Worm (Caenorhabditis elegans) whole organism, L2 larva: ENCODE data around the gene C29F7.10.

Experiments
- C34F6.9 ChIP-seq: fragments of 150-350 bp; optimal IDR thresholded peaks from 2 replicates; lab custom pipeline; 2014; ENCODE audit warnings: missing biosample characterization, missing genetic modification characterization
- F13H6.1 ChIP-seq: sonication (generic microtip); optimal IDR thresholded peaks from 2 replicates; lab custom pipeline; 2016; ENCODE audit warnings: missing genetic modification characterization, missing compliant biosample characterization
- R02D3.7 ChIP-seq: fragments of 150-350 bp; optimal IDR thresholded peaks from 2 replicates; lab custom pipeline; 2014; ENCODE audit warnings: missing biosample characterization, missing genetic modification characterization
- Y55F3AM.14 ChIP-seq: fragments of 200-800 bp; sonication (Bioruptor generic); optimal IDR thresholded peaks from 2 replicates; lab custom pipeline; 2018; ENCODE audit warnings: mild to moderate bottlenecking, missing genetic modification characterization, missing compliant biosample characterization
- ZK546.5 ChIP-seq: sonication (generic microtip); optimal IDR thresholded peaks from 2 replicates; lab custom pipeline; 2017; ENCODE audit warnings: missing biosample characterization, missing genetic modification characterization
- alr-1 ChIP-seq: fragments of 150-350 bp; optimal IDR thresholded peaks from 2 replicates; lab custom pipeline; 2014; ENCODE audit warnings: missing biosample characterization, missing genetic modification characterization
- aly-2 ChIP-seq: fragments of 150-350 bp; optimal IDR thresholded peaks from 2 replicates; lab custom pipeline; 2014; ENCODE audit warnings: missing biosample characterization, missing genetic modification characterization
- ama-1 ChIP-seq: fragments of 150-350 bp; optimal IDR thresholded peaks from 2 replicates; lab custom pipeline; 2018; ENCODE audit warnings: inconsistent platforms
- blmp-1 ChIP-seq: sonication (generic microtip); optimal IDR thresholded peaks from 2 replicates; lab custom pipeline; 2017; ENCODE audit warnings: missing genetic modification characterization, mild to moderate bottlenecking, missing compliant biosample characterization, antibody characterized with exemption, moderate library complexity; ENCODE audit not compliant: insufficient read depth
- ceh-16 ChIP-seq: fragments of 150-350 bp; optimal IDR thresholded peaks from 2 replicates; lab custom pipeline; 2014; ENCODE audit warnings: missing biosample characterization, missing genetic modification characterization
- ceh-82 ChIP-seq: fragments of 150-350 bp; optimal IDR thresholded peaks from 2 replicates; lab custom pipeline; 2014; ENCODE audit warnings: missing biosample characterization, missing genetic modification characterization
- crh-2 ChIP-seq: sonication (generic microtip); optimal IDR thresholded peaks from 2 replicates; lab custom pipeline; 2017; ENCODE audit warnings: missing biosample characterization, missing genetic modification characterization
- dmd-4 ChIP-seq: sonication (generic microtip); optimal IDR thresholded peaks from 2 replicates; lab custom pipeline; 2017; ENCODE audit warnings: missing biosample characterization, missing genetic modification characterization
- egl-27 ChIP-seq: sonication (generic microtip); optimal IDR thresholded peaks from 3 replicates; lab custom pipeline; 2017; ENCODE audit warnings: missing biosample characterization, missing genetic modification reagents, missing genetic modification characterization
- elt-1 ChIP-seq: fragments of 150-350 bp; optimal IDR thresholded peaks from 2 replicates; lab custom pipeline; 2014; ENCODE audit warnings: missing biosample characterization, missing genetic modification characterization
- elt-3 ChIP-seq: sonication (generic microtip); optimal IDR thresholded peaks from 2 replicates; lab custom pipeline; 2017; ENCODE audit warnings: missing biosample characterization, missing genetic modification characterization
- fos-1 ChIP-seq: fragments of 150-350 bp; optimal IDR thresholded peaks from 2 replicates; lab custom pipeline; 2014; ENCODE audit warnings: missing biosample characterization, missing genetic modification characterization
- gmeb-1 ChIP-seq: fragments of 150-350 bp; optimal IDR thresholded peaks from 2 replicates; lab custom pipeline; 2014; ENCODE audit warnings: missing biosample characterization, missing genetic modification characterization
- lin-11 ChIP-seq: fragments of 150-350 bp; sonication (generic microtip); optimal IDR thresholded peaks from 2 replicates; lab custom pipeline; 2014; ENCODE audit warnings: missing biosample characterization, missing genetic modification characterization, inconsistent platforms, mixed read lengths
- lin-13 ChIP-seq: fragments of 150-350 bp; optimal IDR thresholded peaks from 2 replicates; lab custom pipeline; 2014; ENCODE audit warnings: missing biosample characterization, missing genetic modification reagents, missing genetic modification characterization
- lin-39 ChIP-seq: fragments of 150-350 bp; optimal IDR thresholded peaks from 2 replicates; lab custom pipeline; 2014; ENCODE audit warnings: missing biosample characterization, missing genetic modification reagents, missing genetic modification characterization
- lsy-2 ChIP-seq, 2 experiments: fragments of 150-350 bp in 1 of 2; sonication (generic microtip) in 1 of 2; optimal IDR thresholded peaks; 2 replicates each; lab custom pipeline; 2014 to 2017; ENCODE audit warnings: missing biosample characterization in 2 of 2, missing genetic modification characterization in 2 of 2
- mab-5 ChIP-seq: fragments of 150-350 bp; optimal IDR thresholded peaks from 2 replicates; lab custom pipeline; 2014; ENCODE audit warnings: missing biosample characterization, missing genetic modification characterization
- mbf-1 ChIP-seq: sonication (generic microtip); optimal IDR thresholded peaks from 2 replicates; lab custom pipeline; 2017; ENCODE audit warnings: missing biosample characterization, missing genetic modification characterization
- mdl-1 ChIP-seq, 2 experiments: fragments of 150-350 bp in 1 of 2; sonication (generic microtip) in 1 of 2; optimal IDR thresholded peaks; 2 replicates each; lab custom pipeline; 2017; ENCODE audit warnings: missing biosample characterization in 2 of 2, missing genetic modification characterization in 2 of 2
- nhr-10 ChIP-seq: sonication (generic microtip); optimal IDR thresholded peaks from 2 replicates; lab custom pipeline; 2017; ENCODE audit warnings: missing biosample characterization, missing genetic modification characterization
- nhr-11 ChIP-seq: fragments of 150-350 bp; optimal IDR thresholded peaks from 2 replicates; lab custom pipeline; 2014; ENCODE audit warnings: missing biosample characterization, missing genetic modification characterization
- nhr-12 ChIP-seq: fragments of 150-350 bp; optimal IDR thresholded peaks from 2 replicates; lab custom pipeline; 2014; ENCODE audit warnings: missing biosample characterization, missing genetic modification characterization
- nhr-129 ChIP-seq: fragments of 150-350 bp; optimal IDR thresholded peaks from 2 replicates; lab custom pipeline; 2014; ENCODE audit warnings: missing biosample characterization, missing genetic modification characterization
- nhr-21 ChIP-seq: fragments of 150-350 bp; optimal IDR thresholded peaks from 2 replicates; lab custom pipeline; 2014; ENCODE audit warnings: missing biosample characterization, missing genetic modification characterization
- nhr-23 ChIP-seq: fragments of 150-350 bp; optimal IDR thresholded peaks from 2 replicates; lab custom pipeline; 2014; ENCODE audit warnings: missing biosample characterization, missing genetic modification reagents, missing genetic modification characterization
- nhr-237 ChIP-seq: fragments of 150-350 bp; optimal IDR thresholded peaks from 2 replicates; lab custom pipeline; 2014; ENCODE audit warnings: missing biosample characterization, missing genetic modification characterization
- nhr-25 ChIP-seq: fragments of 150-350 bp; sonication (generic microtip); optimal IDR thresholded peaks from 3 replicates; lab custom pipeline; 2014; ENCODE audit warnings: missing biosample characterization, missing genetic modification characterization
- nhr-6 ChIP-seq: fragments of 150-350 bp; optimal IDR thresholded peaks from 2 replicates; lab custom pipeline; 2014; ENCODE audit warnings: missing biosample characterization, missing genetic modification characterization
- nhr-77 ChIP-seq: fragments of 150-350 bp; optimal IDR thresholded peaks from 2 replicates; lab custom pipeline; 2014; ENCODE audit warnings: missing biosample characterization, missing genetic modification characterization
- peb-1 ChIP-seq: fragments of 150-350 bp; optimal IDR thresholded peaks from 2 replicates; lab custom pipeline; 2014; ENCODE audit warnings: missing biosample characterization, missing genetic modification characterization
- sem-4 ChIP-seq: fragments of 150-350 bp; optimal IDR thresholded peaks from 2 replicates; lab custom pipeline; 2014; ENCODE audit warnings: missing biosample characterization, missing genetic modification reagents, missing genetic modification characterization
- skn-1 ChIP-seq: sonication (generic microtip); optimal IDR thresholded peaks from 2 replicates; lab custom pipeline; 2017; ENCODE audit warnings: missing biosample characterization, missing genetic modification characterization
- sma-3 ChIP-seq: sonication (generic microtip); optimal IDR thresholded peaks from 2 replicates; lab custom pipeline; 2016; ENCODE audit warnings: missing genetic modification reagents, missing genetic modification characterization, missing compliant biosample characterization
- sma-9 ChIP-seq, 2 experiments: fragments of 150-350 bp in 1 of 2; sonication (generic microtip) in 1 of 2; optimal IDR thresholded peaks; 2 replicates each; lab custom pipeline; 2014 to 2016; ENCODE audit warnings: missing genetic modification characterization in 2 of 2, mild to moderate bottlenecking in 1 of 2, missing biosample characterization in 1 of 2, missing compliant biosample characterization in 1 of 2, missing genetic modification reagents in 1 of 2, moderate library complexity in 1 of 2
- snpc-4 ChIP-seq: fragments of 150-350 bp; optimal IDR thresholded peaks from 2 replicates; lab custom pipeline; 2014; ENCODE audit warnings: missing biosample characterization, missing genetic modification characterization
- unc-39 ChIP-seq: fragments of 150-350 bp; optimal IDR thresholded peaks from 2 replicates; lab custom pipeline; 2014; ENCODE audit warnings: missing biosample characterization, missing genetic modification characterization
- unc-55 ChIP-seq: fragments of 150-350 bp; sonication (generic microtip); optimal IDR thresholded peaks from 3 replicates; lab custom pipeline; 2014; ENCODE audit warnings: missing biosample characterization, missing genetic modification reagents, missing genetic modification characterization
- unc-62 ChIP-seq: fragments of 150-350 bp; optimal IDR thresholded peaks from 2 replicates; lab custom pipeline; 2014; ENCODE audit warnings: missing biosample characterization, missing genetic modification reagents, missing genetic modification characterization
- zag-1 ChIP-seq: fragments of 150-350 bp; optimal IDR thresholded peaks from 2 replicates; lab custom pipeline; 2014; ENCODE audit warnings: missing biosample characterization, missing genetic modification characterization
- ztf-1 ChIP-seq: fragments of 200-800 bp; sonication (Bioruptor generic); conservative IDR thresholded peaks from 2 replicates; pipeline ENCODE4 v1.3.6; 2022; ENCODE audit warnings: missing genetic modification characterization, missing compliant biosample characterization
- ztf-11 ChIP-seq: sonication (generic microtip); optimal IDR thresholded peaks from 2 replicates; lab custom pipeline; 2017; ENCODE audit warnings: missing biosample characterization, missing genetic modification characterization
- ztf-4 ChIP-seq: fragments of 150-350 bp; optimal IDR thresholded peaks from 2 replicates; lab custom pipeline; 2014; ENCODE audit warnings: missing biosample characterization, missing genetic modification characterization

C29F7.10 gene

DNA sequence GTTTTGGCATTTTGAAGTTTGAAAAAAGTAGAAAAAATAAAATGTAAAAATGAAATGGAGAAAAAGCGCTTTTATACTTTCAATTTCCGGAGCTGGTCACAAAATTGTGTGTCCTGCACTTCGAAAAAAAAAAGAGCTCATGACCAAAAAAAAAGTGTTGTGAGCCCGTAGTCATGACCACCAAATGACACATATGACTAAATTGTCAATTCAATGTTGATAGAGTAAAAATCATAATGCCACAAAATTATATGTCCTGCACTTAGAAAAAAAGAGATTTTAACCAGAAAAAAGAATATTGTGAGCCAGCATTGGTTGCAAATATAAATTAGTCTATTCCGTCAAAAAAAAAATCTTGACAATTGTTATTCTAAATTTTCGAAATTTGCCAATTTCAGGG is 32.1 kb downstream of the C29F7.10 start, which contains the start of gene F02C12.2:
TSS of gene F02C12.2 (minus strand) at position 101 of the 400 bp plus-strand sequence.
- no peak for TF ChIP-seq mbf-1

- TF ChIP-seq nhr-21 (tag; lab: Kevin White, UChicago) = peak; percentile 90
- TF ChIP-seq blmp-1 (tag; lab: Kevin White, UChicago) = peak; percentile 36
- TF ChIP-seq peb-1 = no peak
- peak; percentile 82 for TF ChIP-seq lin-11 (tag; lab: Kevin White, UChicago)
- no peak for TF ChIP-seq elt-3 (tag; lab: Kevin White, UChicago)
- TF ChIP-seq nhr-25 (tag; lab: Kevin White, UChicago) = peak; percentile 90
- TF ChIP-seq R02D3.7 (tag; lab: Kevin White, UChicago) = peak; percentile 92
- TF ChIP-seq mdl-1 (tag; optimal IDR thresholded peaks at IDR 0.05; lab: Kevin White, UChicago) = peak; percentile 16 to 20
- TF ChIP-seq F13H6.1 (tag; lab: Kevin White, UChicago) = peak; percentile 89
- TF ChIP-seq snpc-4 (tag; lab: Kevin White, UChicago) = peak; percentile 38
- TF ChIP-seq nhr-6 = peak; percentile 80
- TF ChIP-seq ceh-82 (tag; lab: Kevin White, UChicago) = peak; percentile 27
- peak; percentile 33 for TF ChIP-seq nhr-12 (tag; lab: Kevin White, UChicago)
- no peak for TF ChIP-seq ZK546.5
- TF ChIP-seq unc-62 (GFP tag; lab: Kevin White, UChicago) = no peak
- peak; percentile 72 for TF ChIP-seq sem-4
- no peak for TF ChIP-seq elt-1 (tag; lab: Kevin White, UChicago)
- TF ChIP-seq nhr-237 = peak; percentile 10
- TF ChIP-seq nhr-129 (tag; lab: Kevin White, UChicago) = peak; percentile 63
- TF ChIP-seq zag-1 (tag; lab: Kevin White, UChicago) = no peak
- TF ChIP-seq ztf-1 (GFP tag; lab: Robert Waterston, UW) = no peak
- TF ChIP-seq lin-39 (tag; lab: Kevin White, UChicago) = no peak
- TF ChIP-seq skn-1 = no peak
- peak; percentile 89 for TF ChIP-seq unc-55 (GFP tag; lab: Kevin White, UChicago)
- no peak for TF ChIP-seq nhr-23 (tag; lab: Kevin White, UChicago)
- TF ChIP-seq unc-39 (tag; lab: Kevin White, UChicago) = no peak
- peak; percentile 81 for TF ChIP-seq gmeb-1 (tag; lab: Kevin White, UChicago)
- peak; percentile 74 for TF ChIP-seq ztf-4 (tag; lab: Kevin White, UChicago)
- TF ChIP-seq ama-1 (lab: Kevin White, UChicago) = no peak
- TF ChIP-seq ztf-11 = no peak
- TF ChIP-seq C34F6.9 (tag; lab: Kevin White, UChicago) = peak; percentile 85
- TF ChIP-seq crh-2 (tag; lab: Kevin White, UChicago) = peak; percentile 88
- TF ChIP-seq nhr-11 = no peak
- TF ChIP-seq nhr-77 (tag; lab: Kevin White, UChicago) = no peak
- TF ChIP-seq mab-5 (tag; lab: Kevin White, UChicago) = peak; percentile 85
- peak; percentile 80 for TF ChIP-seq lin-13 (GFP tag; lab: Kevin White, UChicago)
- TF ChIP-seq mbf-1 = no peak
- TF ChIP-seq sma-9 (GFP tag; optimal IDR thresholded peaks at IDR 0.05; lab: Kevin White, UChicago) = peak; percentile 96
- no peak for TF ChIP-seq sma-9 (tag; optimal IDR thresholded peaks at IDR 0.05; lab: Kevin White, UChicago)
- TF ChIP-seq nhr-10 (tag; lab: Kevin White, UChicago) = no peak
- TF ChIP-seq egl-27 (tag; lab: Kevin White, UChicago) = peak; percentile 75
- peak; percentile 74 to 91 for TF ChIP-seq lsy-2 (tag; optimal IDR thresholded peaks at IDR 0.05; lab: Kevin White, UChicago)
- TF ChIP-seq ceh-16 (tag; lab: Kevin White, UChicago) = peak; percentile 46
- TF ChIP-seq Y55F3AM.14 (GFP tag; lab: Kevin White, UChicago) = no peak
- peak; percentile 89 for TF ChIP-seq sma-3 (GFP tag; lab: Kevin White, UChicago)
- peak; percentile 43 for TF ChIP-seq fos-1 (tag; lab: Kevin White, UChicago)
- TF ChIP-seq alr-1 (tag; lab: Kevin White, UChicago) = no peak
- TF ChIP-seq dmd-4 (tag; lab: Kevin White, UChicago) = no peak
- no peak for TF ChIP-seq aly-2
Observed at ce11 chrX:13396550-13397023, 34.7 kb downstream of the C29F7.10 start, which contains the start of gene F02C12.3. TSS of gene F02C12.3 (plus strand) at chrX:13396973.
